Fruit fly (Drosophila melanogaster): ENCODE measurements around the gene Hsp67Bc.

Hsp67Bc gene

DNA sequence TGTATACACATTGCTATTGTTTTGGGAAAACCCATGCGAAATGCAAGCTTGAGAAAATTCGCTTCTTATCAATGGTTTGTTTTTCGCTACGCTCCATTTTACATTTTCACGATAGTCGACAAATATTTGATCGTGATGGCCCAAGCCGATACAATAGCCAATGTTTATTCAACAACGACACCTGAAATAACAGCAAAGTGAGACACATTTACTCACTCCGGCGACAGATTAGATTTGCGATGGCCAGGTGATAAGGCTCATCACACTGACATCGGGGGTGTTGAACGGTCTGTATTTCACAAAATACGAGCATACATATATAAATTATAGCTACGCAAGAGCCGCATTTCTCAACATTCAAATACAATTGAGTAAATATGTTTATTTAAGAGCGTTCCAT lies 24.9 kb upstream of the Hsp67Bc start (continued):
- TF ChIP-seq ci (GFP tag; IDR thresholded peaks at IDR 0.05) (peak; percentile 50; the same call in 2 of the 3 replicates), Dref (GFP tag; IDR thresholded peaks at IDR 0.05) (no peak), gsb (GFP tag; IDR thresholded peaks at IDR 0.05) (peak; percentile 35; the same call in 1 of the 2 replicates), crol (GFP tag; IDR thresholded peaks at IDR 0.05) (no peak), CG10979 (tag; optimal IDR thresholded peaks at IDR 0.05) (no peak), disco-r (GFP tag; optimal IDR thresholded peaks at IDR 0.05) (no peak), vfl (GFP tag; optimal IDR thresholded peaks at IDR 0.05) (peak; percentile 19), CG31441 (GFP tag; IDR thresholded peaks at IDR 0.05) (peak; percentile 35; the same call in 1 of the 2 replicates), CG2199 (GFP tag; IDR thresholded peaks at IDR 0.05) (peak; percentile 47; the same call in 1 of the 3 replicates), CG8359 (GFP tag; optimal IDR thresholded peaks at IDR 0.05; ENCODE audit: borderline replicate concordance) (peak; percentile 56), CG13424 (tag; optimal IDR thresholded peaks at IDR 0.05) (peak; percentile 39), Sin3A (optimal IDR thresholded peaks at IDR 0.05) (no peak), pan (optimal IDR thresholded peaks at IDR 0.05) (no peak), pan (GFP tag; optimal IDR thresholded peaks at IDR 0.05 in 1 of 2, IDR thresholded peaks at IDR 0.05 in 1 of 2) (peak in 1 of 2 experiments; percentile 36), CG12942 (GFP tag; optimal IDR thresholded peaks at IDR 0.05) (peak; percentile 16), Xrp1 (GFP tag; IDR thresholded peaks at IDR 0.05) (peak; percentile 66), Hmx (GFP tag; optimal IDR thresholded peaks at IDR 0.05) (no peak), Myb (GFP tag; optimal IDR thresholded peaks at IDR 0.05) (peak; percentile 25), E2f1 (GFP tag; IDR thresholded peaks at IDR 0.05) (peak; percentile 24; the same call in 1 of the 2 replicates), YL-1 (GFP tag; optimal IDR thresholded peaks at IDR 0.05) (peak; percentile 30), CG43689 (GFP tag; IDR thresholded peaks at IDR 0.05) (no peak), sug (tag; optimal IDR thresholded peaks at IDR 0.05) (peak; percentile 68), CG31365 (tag; optimal IDR thresholded peaks at IDR 0.05) (peak; percentile 82), Elba2 (GFP tag; optimal IDR thresholded peaks at IDR 0.05) (no peak), CG10959 (GFP tag; IDR thresholded peaks at IDR 0.05) (peak; percentile 32; the same call in 1 of the 2 replicates), Dek (tag; optimal IDR thresholded peaks at IDR 0.05) (peak; percentile 40), CTCF (GFP tag; optimal IDR thresholded peaks at IDR 0.05) (peak; percentile 36), CG10274 (GFP tag; optimal IDR thresholded peaks at IDR 0.05) (peak; percentile 68), mam (GFP tag; optimal IDR thresholded peaks at IDR 0.05) (peak; percentile 68), CG2120 (GFP tag; optimal IDR thresholded peaks at IDR 0.05) (peak; percentile 60), CG3995 (GFP tag; optimal IDR thresholded peaks at IDR 0.05) (peak; percentile 47), luna (GFP tag; optimal IDR thresholded peaks at IDR 0.05) (peak; percentile 82), Side (GFP tag; optimal IDR thresholded peaks at IDR 0.05) (peak; percentile 86), p53 (GFP tag; optimal IDR thresholded peaks at IDR 0.05) (no peak), CG7987 (GFP tag; optimal IDR thresholded peaks at IDR 0.05) (peak; percentile 94), CG18262 (tag; optimal IDR thresholded peaks at IDR 0.05) (peak; percentile 46), gro (GFP tag; optimal IDR thresholded peaks at IDR 0.05) (peak; percentile 94), gem (tag; optimal IDR thresholded peaks at IDR 0.05) (peak; percentile 47), chinmo (GFP tag; IDR thresholded peaks at IDR 0.05; ENCODE audit: partially characterized antibody) (no peak), ewg (GFP tag; optimal IDR thresholded peaks at IDR 0.05) (no peak), repo (GFP tag; optimal IDR thresholded peaks at IDR 0.05) (peak; percentile 41), CG4707 (GFP tag; optimal IDR thresholded peaks at IDR 0.05) (peak; percentile 34), Trl (optimal IDR thresholded peaks at IDR 0.05) (no peak), Trl (GFP tag; optimal IDR thresholded peaks at IDR 0.05) (peak; percentile 70), HLH54F (GFP tag; optimal IDR thresholded peaks at IDR 0.05) (peak; percentile 10)

Measured in whole organism, embryonic.